Fruit fly (Drosophila melanogaster) Kc167 (cell line): ENCODE measurements around the gene Pop2.

Source experiments
- Myc ChIP-seq: fragments of >200 bp; optimal IDR thresholded peaks from 2 replicates; lab custom pipeline; 2017; ENCODE audit warnings: missing external identifiers
- Sin3A ChIP-seq: fragments of >200 bp; optimal IDR thresholded peaks from 2 replicates; lab custom pipeline; 2018; ENCODE audit warnings: missing external identifiers
- h ChIP-seq: fragments of >200 bp; optimal IDR thresholded peaks from 3 replicates; lab custom pipeline; 2018; ENCODE audit warnings: missing external identifiers
- insv ChIP-seq: fragments of >200 bp; optimal IDR thresholded peaks from 3 replicates; lab custom pipeline; 2018; ENCODE audit warnings: missing external identifiers
- psq ChIP-seq: fragments of >200 bp; optimal IDR thresholded peaks from 2 replicates; lab custom pipeline; 2017; ENCODE audit warnings: missing external identifiers
- ttk ChIP-seq: sonication (Bioruptor generic); optimal IDR thresholded peaks from 2 replicates; lab custom pipeline; 2017; ENCODE audit warnings: missing external identifiers

The Pop2 gene

DNA sequence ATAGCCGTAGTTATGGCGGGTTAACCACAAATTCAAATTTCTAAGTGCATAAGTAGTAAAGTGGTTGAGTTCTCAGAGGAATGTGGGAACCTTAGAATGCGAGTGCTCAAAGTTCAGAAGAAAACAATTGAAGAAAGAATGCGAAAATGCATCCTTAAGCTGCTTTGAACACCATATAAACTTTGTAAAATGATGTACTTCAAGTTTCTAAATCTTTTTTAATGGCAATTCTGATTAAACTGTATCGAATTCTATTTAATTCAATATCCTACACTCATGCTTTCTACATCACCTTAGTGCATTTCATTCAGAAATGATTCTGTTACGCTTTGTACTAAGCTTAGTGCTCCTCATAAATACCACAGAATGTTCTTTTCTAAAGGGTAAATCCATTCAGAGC is 29.5 kb upstream of the Pop2 start, which contains the start of gene CG43993:
CG43993 (plus strand) TSS at position 301 of the 400 bp plus-strand sequence.
- TF ChIP-seq Myc (lab: Kevin White, UChicago) (no peak), h (lab: Kevin White, UChicago) (no peak), Sin3A (lab: Kevin White, UChicago) (no peak), insv (lab: Kevin White, UChicago) (no peak), ttk (lab: Kevin White, UChicago) (no peak), psq (lab: Kevin White, UChicago) (no peak)

DNA sequence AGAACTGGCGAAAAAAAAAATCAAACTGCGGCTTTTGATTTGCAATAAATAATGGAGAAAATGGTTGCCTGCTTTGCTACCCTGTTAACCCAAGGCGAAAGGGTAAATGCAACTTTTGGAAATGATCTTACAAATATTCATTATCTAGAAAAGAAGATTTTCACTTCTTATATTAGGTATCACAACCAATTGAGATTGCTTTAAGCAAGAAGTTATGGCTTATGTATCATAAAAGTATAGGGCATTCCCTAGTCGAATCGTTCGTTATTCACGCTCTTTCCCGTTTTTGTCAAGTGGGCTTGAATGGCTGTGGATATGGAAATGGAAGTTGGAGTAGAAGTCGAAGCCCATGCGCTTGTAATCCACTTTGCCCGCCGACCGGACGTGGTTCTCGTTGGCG is 27.8 kb upstream of the Pop2 start:
- no peak for TF ChIP-seq insv (lab: Kevin White, UChicago)
- TF ChIP-seq Sin3A (lab: Kevin White, UChicago): no peak
- TF ChIP-seq ttk (lab: Kevin White, UChicago): no peak
- TF ChIP-seq h (lab: Kevin White, UChicago): no peak
- no peak for TF ChIP-seq psq (lab: Kevin White, UChicago)
- TF ChIP-seq Myc (lab: Kevin White, UChicago): no peak

DNA sequence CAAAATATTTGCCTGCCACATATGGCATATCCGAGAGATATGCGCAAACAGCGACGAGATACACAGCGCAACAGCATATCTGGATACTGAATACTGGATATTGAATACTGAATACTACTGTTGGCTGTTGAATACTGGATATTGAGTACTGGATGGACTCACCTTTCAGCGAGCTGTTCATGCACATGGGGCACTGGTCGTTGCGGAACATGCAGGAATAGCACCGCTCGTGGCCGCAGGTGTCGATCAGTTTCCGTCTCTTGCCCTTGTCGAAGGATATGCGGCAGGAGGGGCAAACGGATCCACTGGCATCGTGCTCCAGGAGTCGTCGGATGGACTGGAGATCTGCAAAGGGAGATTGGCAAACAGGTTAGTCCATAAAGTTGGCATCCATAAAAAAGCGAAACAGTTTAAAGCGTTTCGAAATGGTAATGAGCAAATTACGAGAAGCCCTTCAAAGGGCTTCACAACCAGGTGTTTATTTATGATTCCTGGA is 25.9 kb upstream of the Pop2 start:
- TF ChIP-seq h (lab: Kevin White, UChicago) (no peak), Sin3A (lab: Kevin White, UChicago) (no peak)

DNA sequence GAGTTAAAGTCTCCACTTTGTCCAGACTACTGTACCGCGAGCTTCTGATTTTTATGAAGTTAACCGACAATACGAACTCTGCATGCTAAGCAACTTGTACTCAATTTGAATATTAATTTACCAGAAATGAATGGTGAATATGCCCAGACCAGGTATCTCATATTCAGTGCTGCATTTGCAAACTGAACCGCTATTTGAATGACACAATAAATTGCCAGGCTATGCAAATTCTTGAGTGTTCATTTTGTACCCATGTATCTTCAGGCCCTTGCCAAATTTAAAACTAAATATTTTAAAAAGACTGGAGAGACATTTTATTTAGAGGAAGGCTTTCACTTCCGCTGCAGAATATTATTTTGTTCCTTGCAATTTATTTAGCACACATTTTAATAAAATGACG is 25.2 kb upstream of the Pop2 start:
- TF ChIP-seq Sin3A (lab: Kevin White, UChicago) (no peak), h (lab: Kevin White, UChicago) (no peak), ttk (lab: Kevin White, UChicago) (no peak), psq (lab: Kevin White, UChicago) (no peak), Myc (lab: Kevin White, UChicago) (no peak), insv (lab: Kevin White, UChicago) (no peak)

DNA sequence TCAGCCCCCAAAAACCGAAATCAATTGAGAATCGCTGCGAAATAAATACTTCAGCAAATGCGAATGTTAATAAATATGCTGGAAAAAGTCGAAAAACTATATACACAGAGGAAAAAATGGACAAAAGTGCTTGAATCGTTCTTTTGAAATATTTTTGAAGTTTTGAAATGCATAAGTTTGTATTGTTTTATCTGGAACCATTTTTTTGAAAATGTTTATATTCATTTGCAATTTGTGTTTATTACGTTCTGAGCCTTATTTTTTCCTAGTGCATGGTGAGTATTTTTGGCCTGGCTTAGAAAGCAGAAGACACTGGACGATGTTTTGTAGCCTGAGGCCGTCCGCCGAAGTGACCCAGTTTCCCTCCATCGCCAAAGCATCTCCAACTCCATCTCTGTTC is 22.2 kb upstream of the Pop2 start:
- no peak for TF ChIP-seq h (lab: Kevin White, UChicago)
- TF ChIP-seq Sin3A (lab: Kevin White, UChicago): no peak
- no peak for TF ChIP-seq psq (lab: Kevin White, UChicago)
- TF ChIP-seq Myc (lab: Kevin White, UChicago): no peak
- TF ChIP-seq insv (lab: Kevin White, UChicago): no peak
- TF ChIP-seq ttk (lab: Kevin White, UChicago): no peak

DNA sequence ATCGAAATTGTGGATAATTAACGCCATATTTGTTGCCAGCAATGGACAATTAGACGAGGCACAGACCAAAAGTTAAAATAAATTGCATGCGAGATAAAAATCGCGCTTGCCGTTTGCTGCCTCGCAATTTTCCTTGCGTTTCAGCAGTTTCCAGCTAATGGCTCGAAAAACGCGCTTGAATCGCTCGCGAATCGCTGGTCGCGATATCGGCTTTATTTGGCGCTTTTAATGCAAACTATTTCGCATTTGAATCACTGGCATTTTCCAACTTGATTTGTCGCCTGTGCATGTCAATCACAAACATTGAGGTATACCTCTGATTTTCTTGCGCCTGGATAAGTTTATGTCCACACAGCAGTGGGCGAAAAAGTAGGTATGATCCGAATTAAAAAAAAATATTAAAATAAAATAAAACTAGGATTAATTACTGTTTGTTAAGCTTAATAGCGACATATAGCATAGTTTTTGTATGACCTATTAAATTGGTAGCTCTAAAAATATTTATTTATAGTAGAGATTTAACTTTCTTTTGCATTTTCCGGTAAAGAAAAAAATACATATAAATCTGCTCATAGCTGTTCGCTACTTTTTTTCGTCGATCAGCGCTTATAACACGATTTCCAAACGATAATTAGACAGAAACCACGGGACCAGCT is 20.6 kb upstream of the Pop2 start:
- TF ChIP-seq insv (lab: Kevin White, UChicago) (no peak), Myc (lab: Kevin White, UChicago) (no peak), Sin3A (lab: Kevin White, UChicago) (no peak), psq (lab: Kevin White, UChicago) (no peak), h (lab: Kevin White, UChicago) (no peak), ttk (lab: Kevin White, UChicago) (no peak)

DNA sequence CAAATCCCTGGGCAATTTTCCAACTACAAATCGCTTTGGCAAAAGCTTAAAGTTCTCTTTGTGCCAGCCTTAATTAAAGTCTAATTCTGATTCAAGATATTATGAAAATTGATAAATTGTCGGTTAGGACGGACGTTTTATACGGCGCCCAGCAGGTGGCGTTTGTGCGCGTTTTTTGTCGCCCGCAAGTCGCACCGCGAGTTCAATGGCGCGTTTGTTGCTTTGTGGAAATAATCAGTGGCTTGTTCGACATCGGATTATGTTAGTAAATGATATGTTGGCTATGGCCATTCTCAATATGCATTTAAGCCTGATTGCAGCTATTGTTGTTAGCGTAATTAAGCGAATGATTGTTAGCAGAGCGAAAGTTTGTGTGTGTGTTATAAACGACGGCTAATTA is 19.2 kb upstream of the Pop2 start:
- TF ChIP-seq ttk (lab: Kevin White, UChicago): no peak
- no peak for TF ChIP-seq Sin3A (lab: Kevin White, UChicago)
- TF ChIP-seq Myc (lab: Kevin White, UChicago): no peak
- TF ChIP-seq h (lab: Kevin White, UChicago): no peak
- no peak for TF ChIP-seq insv (lab: Kevin White, UChicago)
- TF ChIP-seq psq (lab: Kevin White, UChicago): no peak

DNA sequence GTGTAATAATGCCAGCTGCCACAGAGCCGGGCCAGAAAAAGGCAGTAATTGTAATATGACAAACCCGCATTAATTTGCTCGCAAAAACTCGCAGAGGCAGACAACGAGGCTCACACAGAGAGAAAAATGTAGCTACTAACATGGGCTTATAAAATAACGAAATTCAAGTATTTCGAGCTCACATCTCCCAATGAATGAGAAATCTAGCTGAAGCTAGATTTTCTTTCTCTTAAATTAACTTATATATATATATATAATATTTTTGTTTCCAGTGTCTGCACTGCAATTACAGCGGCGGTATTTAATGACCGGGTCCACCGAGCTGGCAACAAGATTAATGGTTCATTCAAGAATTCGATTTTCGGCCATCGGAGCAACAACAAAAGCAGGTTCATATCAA is 13.5 kb upstream of the Pop2 start:
- TF ChIP-seq insv (lab: Kevin White, UChicago) (no peak), Sin3A (lab: Kevin White, UChicago) (no peak), ttk (lab: Kevin White, UChicago) (no peak), Myc (lab: Kevin White, UChicago) (no peak), psq (lab: Kevin White, UChicago) (no peak), h (lab: Kevin White, UChicago) (no peak)

DNA sequence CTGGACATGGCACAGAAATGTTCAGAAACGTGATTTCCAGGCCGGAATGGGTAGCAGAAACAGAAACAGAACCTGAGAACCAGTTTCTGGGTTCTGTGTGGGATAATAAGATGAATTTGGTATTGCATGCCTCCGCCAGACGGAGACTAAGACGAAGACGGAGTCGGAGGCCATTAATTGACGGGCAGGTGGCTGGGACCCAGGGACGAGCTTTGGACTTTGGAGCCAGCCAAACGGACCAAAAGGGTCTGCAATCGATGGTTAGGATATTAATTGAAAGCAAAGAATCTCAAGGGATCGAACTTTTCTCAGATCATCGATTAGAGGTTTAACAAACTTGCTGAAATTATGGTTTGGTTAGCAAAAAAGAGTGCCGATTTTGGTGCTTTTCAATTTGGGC is 11.6 kb upstream of the Pop2 start:
- TF ChIP-seq psq (lab: Kevin White, UChicago): no peak
- TF ChIP-seq insv (lab: Kevin White, UChicago): no peak
- no peak for TF ChIP-seq Myc (lab: Kevin White, UChicago)
- no peak for TF ChIP-seq ttk (lab: Kevin White, UChicago)
- no peak for TF ChIP-seq h (lab: Kevin White, UChicago)
- TF ChIP-seq Sin3A (lab: Kevin White, UChicago): no peak

DNA sequence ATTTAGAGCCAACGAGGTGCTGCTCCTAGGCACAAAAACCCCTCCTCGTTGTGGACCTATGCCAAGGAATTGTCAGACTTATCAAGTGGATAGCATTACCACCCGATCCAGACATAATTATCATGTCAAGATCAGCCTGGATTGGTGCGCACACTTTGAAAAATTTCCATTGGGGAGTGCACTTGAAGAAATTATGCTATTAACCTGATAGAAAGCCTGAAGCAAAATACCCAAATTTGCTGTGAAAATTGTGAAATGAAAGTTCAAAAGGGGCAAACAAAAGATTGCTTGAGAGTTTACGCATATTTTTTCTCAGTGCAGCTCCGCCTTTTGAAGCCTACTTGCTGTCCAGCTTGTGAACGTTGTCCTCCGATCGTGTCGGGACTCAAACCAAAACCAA is 11.0 kb upstream of the Pop2 start:
- no peak for TF ChIP-seq insv (lab: Kevin White, UChicago)
- TF ChIP-seq Myc (lab: Kevin White, UChicago): no peak
- TF ChIP-seq h (lab: Kevin White, UChicago): no peak

DNA sequence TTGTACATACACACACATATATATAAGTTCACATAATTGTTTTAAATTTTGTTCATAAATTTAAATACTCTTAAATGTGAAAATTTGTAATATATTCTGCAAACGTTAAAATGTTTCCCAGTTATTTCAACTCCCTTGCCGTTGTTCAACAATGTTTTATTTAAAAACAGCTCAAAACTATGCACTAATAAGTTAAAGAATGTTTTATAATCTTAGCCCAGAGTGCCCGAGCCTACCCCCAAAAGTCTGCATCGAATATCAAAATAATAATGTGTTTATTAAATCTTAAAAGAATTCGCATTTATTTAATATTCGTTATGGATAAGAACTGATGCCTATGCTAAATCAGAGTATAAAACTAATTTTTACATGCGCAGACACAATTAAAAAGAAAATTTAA is 5.2 kb upstream of the Pop2 start:
- TF ChIP-seq insv (lab: Kevin White, UChicago) (no peak), h (lab: Kevin White, UChicago) (no peak), Myc (lab: Kevin White, UChicago) (no peak), ttk (lab: Kevin White, UChicago) (no peak), psq (lab: Kevin White, UChicago) (no peak), Sin3A (lab: Kevin White, UChicago) (no peak)

DNA sequence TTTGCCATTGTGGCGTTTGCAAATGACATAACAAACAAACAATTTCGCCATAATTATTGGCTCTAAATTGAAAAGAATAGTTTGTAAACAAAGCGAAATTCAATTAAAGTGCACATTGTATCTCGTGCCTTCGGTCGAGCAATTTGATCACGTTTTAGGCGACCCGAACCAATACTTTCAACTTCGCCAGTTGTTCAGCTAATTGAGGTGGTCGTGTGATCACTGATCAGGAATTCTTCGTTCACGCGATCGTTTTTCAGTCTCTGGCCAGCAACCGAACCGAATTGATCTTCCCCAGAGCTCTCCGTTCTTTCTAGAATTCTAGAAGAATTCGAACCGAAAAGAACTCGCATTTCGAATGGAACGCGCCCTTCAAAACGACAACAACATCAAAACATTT is 1.4 kb upstream of the Pop2 start:
- TF ChIP-seq h (lab: Kevin White, UChicago) (no peak), Sin3A (lab: Kevin White, UChicago) (no peak), psq (lab: Kevin White, UChicago) (no peak), ttk (lab: Kevin White, UChicago) (no peak), insv (lab: Kevin White, UChicago) (no peak), Myc (lab: Kevin White, UChicago) (no peak)
